Fruit fly (Drosophila melanogaster): ENCODE results near the gene sas.

The sas gene

DNA sequence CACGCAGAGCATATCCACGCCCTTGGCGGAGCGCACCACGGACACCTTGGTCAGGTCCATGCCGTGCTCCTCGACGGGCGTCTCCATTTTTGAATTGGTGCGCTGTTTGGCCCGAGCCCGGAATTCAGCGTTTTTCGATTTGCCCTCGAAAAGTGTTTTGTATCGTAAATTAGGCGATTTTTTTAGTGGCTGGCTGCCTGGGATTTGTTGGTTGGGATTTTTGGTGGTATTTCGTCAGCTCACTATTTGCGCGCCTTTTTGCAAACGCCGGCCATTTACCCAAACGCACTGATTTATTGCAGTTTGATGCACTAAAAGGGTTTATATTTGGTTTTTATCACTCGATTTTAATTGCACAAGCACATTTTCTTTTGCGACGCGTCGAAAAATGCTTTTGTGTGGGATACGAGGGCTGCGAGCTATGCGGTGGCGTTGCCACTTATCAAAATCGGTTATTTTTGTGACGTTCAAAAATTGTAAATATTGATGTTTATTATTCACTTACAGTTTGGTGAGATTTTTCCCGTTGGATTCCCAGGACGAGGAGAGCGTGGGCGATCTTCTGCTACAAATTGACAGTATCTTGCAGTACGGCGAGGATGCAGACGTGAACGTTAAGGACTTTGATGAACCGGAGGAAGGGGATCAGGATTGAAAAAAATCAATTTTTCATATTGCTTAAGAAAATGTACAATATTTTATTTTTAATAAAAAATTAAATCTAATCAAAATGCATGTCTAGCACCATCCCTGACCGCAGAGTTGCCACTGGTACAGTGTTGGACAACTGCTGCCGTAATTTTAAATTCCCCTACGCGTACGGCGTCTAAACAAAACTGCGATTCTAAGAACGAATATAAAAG, 11.8 kb upstream of the sas start, which contains the start of the genes gfzf and Sas-4 (continued):
- TF ChIP-seq CG4424 (GFP tag; optimal IDR thresholded peaks at IDR 0.05) = peak; percentile 68
- TF ChIP-seq CG31365 (tag; optimal IDR thresholded peaks at IDR 0.05) = no peak
- no peak; the same call in 1 of the 2 replicates for TF ChIP-seq Gsc (GFP tag; IDR thresholded peaks at IDR 0.05)
- 0 out of 2 replicates have a peak, but pooled peaks have one; percentile 35 for TF ChIP-seq sens-2 (GFP tag; IDR thresholded peaks at IDR 0.05)
- peak; percentile 68 for TF ChIP-seq CG2889 (GFP tag; IDR thresholded peaks at IDR 0.05)
- TF ChIP-seq CG16863 (GFP tag; optimal IDR thresholded peaks at IDR 0.05) = peak; percentile 8
- TF ChIP-seq CG13624 (GFP tag; optimal IDR thresholded peaks at IDR 0.05) = peak; percentile 3
- peak; percentile 95 for TF ChIP-seq gfzf (GFP tag; optimal IDR thresholded peaks at IDR 0.05)
- TF ChIP-seq CG17361 (GFP tag; IDR thresholded peaks at IDR 0.05) = peak; percentile 82
- TF ChIP-seq Atf-2 (GFP tag; optimal IDR thresholded peaks at IDR 0.05) = no peak
- peak; percentile 7 for TF ChIP-seq CG10462 (GFP tag; optimal IDR thresholded peaks at IDR 0.05)
- peak; percentile 74; the same call in 1 of the 2 replicates for TF ChIP-seq lmd (GFP tag; IDR thresholded peaks at IDR 0.05)
- peak; percentile 49 for TF ChIP-seq Antp (GFP tag; optimal IDR thresholded peaks at IDR 0.05)
- no peak for TF ChIP-seq shn (GFP tag; optimal IDR thresholded peaks at IDR 0.05)
- no peak for TF ChIP-seq CG7786 (GFP tag; optimal IDR thresholded peaks at IDR 0.05)
- TF ChIP-seq hbn (GFP tag; IDR thresholded peaks at IDR 0.05; ENCODE audit: partially characterized antibody) = no peak
- no peak for TF ChIP-seq CG4730 (GFP tag; IDR thresholded peaks at IDR 0.05)
- no peak for TF ChIP-seq jing (GFP tag; optimal IDR thresholded peaks at IDR 0.05)
- TF ChIP-seq ham (GFP tag; IDR thresholded peaks at IDR 0.05) = no peak; the same call in 1 of the 2 replicates
- TF ChIP-seq CG6254 (GFP tag; optimal IDR thresholded peaks at IDR 0.05) = no peak
- TF ChIP-seq CG34422 (GFP tag; IDR thresholded peaks at IDR 0.05) = peak; percentile 44
- TF ChIP-seq CG15601 (tag; optimal IDR thresholded peaks at IDR 0.05) = peak; percentile 38
- TF ChIP-seq klu (GFP tag; IDR thresholded peaks at IDR 0.05) = peak; percentile 48; the same call in 1 of the 2 replicates
- TF ChIP-seq crc (GFP tag; optimal IDR thresholded peaks at IDR 0.05) = no peak
- TF ChIP-seq kah (GFP tag; optimal IDR thresholded peaks at IDR 0.05) = no peak
- TF ChIP-seq kni (GFP tag; optimal IDR thresholded peaks at IDR 0.05) = no peak
- no peak for TF ChIP-seq kay (GFP tag; optimal IDR thresholded peaks at IDR 0.05)
- TF ChIP-seq Lpt (GFP tag; optimal IDR thresholded peaks at IDR 0.05) = no peak
- TF ChIP-seq Fer1 (GFP tag; optimal IDR thresholded peaks at IDR 0.05) = peak; percentile 28
- peak; percentile 47 for TF ChIP-seq CG15514 (GFP tag; optimal IDR thresholded peaks at IDR 0.05)
- peak; percentile 8 for TF ChIP-seq Fer2 (tag; optimal IDR thresholded peaks at IDR 0.05)
- TF ChIP-seq CG14014 (GFP tag; IDR thresholded peaks at IDR 0.05) = peak; percentile 66; the same call in 1 of the 2 replicates
- TF ChIP-seq CG6175 (GFP tag; IDR thresholded peaks at IDR 0.05) = no peak
- TF ChIP-seq CG18764 (GFP tag; optimal IDR thresholded peaks at IDR 0.05) = peak; percentile 43
- no peak for TF ChIP-seq CG17568 (GFP tag; optimal IDR thresholded peaks at IDR 0.05)
- 0 out of 2 replicates have a peak, but pooled peaks have one; percentile 15 for TF ChIP-seq CG5953 (GFP tag; IDR thresholded peaks at IDR 0.05)
- no peak for TF ChIP-seq danr (GFP tag; IDR thresholded peaks at IDR 0.05)
- peak; percentile 63 for TF ChIP-seq CG12942 (GFP tag; optimal IDR thresholded peaks at IDR 0.05)
- TF ChIP-seq esg (GFP tag; conservative IDR thresholded peaks at IDR 0.05) = peak; percentile 74
- TF ChIP-seq dan (GFP tag; IDR thresholded peaks at IDR 0.05) = no peak
- TF ChIP-seq eve (GFP tag; optimal IDR thresholded peaks at IDR 0.05) = no peak
- no peak for TF ChIP-seq onecut (GFP tag; IDR thresholded peaks at IDR 0.05)
- no peak for TF ChIP-seq CrebB (tag; optimal IDR thresholded peaks at IDR 0.05)
- peak; percentile 84 for TF ChIP-seq slbo (GFP tag; IDR thresholded peaks at IDR 0.05)
- no peak for TF ChIP-seq CG43689 (GFP tag; IDR thresholded peaks at IDR 0.05)
- TF ChIP-seq Aef1 (GFP tag; IDR thresholded peaks at IDR 0.05) = peak; percentile 73
- TF ChIP-seq salm (tag; optimal IDR thresholded peaks at IDR 0.05) = no peak
- TF ChIP-seq CG11560 (tag; IDR thresholded peaks at IDR 0.05) = no peak; the same call in 1 of the 3 replicates
- TF ChIP-seq zfh2 (GFP tag; optimal IDR thresholded peaks at IDR 0.05) = peak; percentile 70
- 0 out of 2 replicates have a peak, but pooled peaks have one; percentile 29 for TF ChIP-seq gt (GFP tag; IDR thresholded peaks at IDR 0.05)

Measured in whole organism, embryonic.